Fruit fly (Drosophila melanogaster): ENCODE data around the gene Npl4.

Npl4 gene

dm6 chr3R:25631079-25631478, 6.6 kb upstream of the Npl4 start (continued):
- peak; percentile 77 for TF ChIP-seq Xbp1 (GFP tag; optimal IDR thresholded peaks at IDR 0.05)
- TF ChIP-seq Tbp (GFP tag; optimal IDR thresholded peaks at IDR 0.05) = no peak
- no peak for TF ChIP-seq wek (GFP tag; optimal IDR thresholded peaks at IDR 0.05)
- no peak for TF ChIP-seq Jarid2 (GFP tag; optimal IDR thresholded peaks at IDR 0.05)
- no peak for TF ChIP-seq TFAM (GFP tag; optimal IDR thresholded peaks at IDR 0.05)
- no peak for TF ChIP-seq BEAF-32 (GFP tag; optimal IDR thresholded peaks at IDR 0.05)
- no peak for TF ChIP-seq zen (tag; optimal IDR thresholded peaks at IDR 0.05)
- no peak for TF ChIP-seq Elba2 (GFP tag; optimal IDR thresholded peaks at IDR 0.05)
- peak; percentile 19 for TF ChIP-seq gcm2 (GFP tag; optimal IDR thresholded peaks at IDR 0.05)
- peak; percentile 25 for TF ChIP-seq fu2 (GFP tag; optimal IDR thresholded peaks at IDR 0.05)
- TF ChIP-seq Pdp1 (GFP tag; optimal IDR thresholded peaks at IDR 0.05) = peak; percentile 56 to 60
- TF ChIP-seq CG3995 (GFP tag; optimal IDR thresholded peaks at IDR 0.05) = no peak
- peak; percentile 48 for TF ChIP-seq run (tag; optimal IDR thresholded peaks at IDR 0.05)
- peak; percentile 2 to 41 for TF ChIP-seq chif (GFP tag; optimal IDR thresholded peaks at IDR 0.05)
- TF ChIP-seq Myb (GFP tag; optimal IDR thresholded peaks at IDR 0.05) = peak; percentile 46
- peak; percentile 63 for TF ChIP-seq CG15601 (tag; optimal IDR thresholded peaks at IDR 0.05)
- no peak for TF ChIP-seq ham (GFP tag; IDR thresholded peaks at IDR 0.05)
- peak; percentile 90 for TF ChIP-seq CG18599 (GFP tag; optimal IDR thresholded peaks at IDR 0.05)
- TF ChIP-seq CG17359 (tag; optimal IDR thresholded peaks at IDR 0.05) = peak; percentile 77
- TF ChIP-seq CG12104 (GFP tag; optimal IDR thresholded peaks at IDR 0.05) = peak; percentile 50
- no peak for TF ChIP-seq CG1832 (GFP tag; optimal IDR thresholded peaks at IDR 0.05)
- peak; percentile 35 for TF ChIP-seq Nf-YC (tag; optimal IDR thresholded peaks at IDR 0.05)
- no peak for TF ChIP-seq Drgx (GFP tag; IDR thresholded peaks at IDR 0.05)
- TF ChIP-seq HLHmδ (GFP tag; optimal IDR thresholded peaks at IDR 0.05) = no peak
- TF ChIP-seq Adf1 (GFP tag; IDR thresholded peaks at IDR 0.05) = peak; percentile 31; the same call in 1 of the 2 replicates
- no peak for TF ChIP-seq Deaf1 (tag; optimal IDR thresholded peaks at IDR 0.05)
- peak; percentile 56 for TF ChIP-seq crc (GFP tag; optimal IDR thresholded peaks at IDR 0.05)
- peak; percentile 23 for TF ChIP-seq Hey (tag; optimal IDR thresholded peaks at IDR 0.05)
- TF ChIP-seq Mad (GFP tag; optimal IDR thresholded peaks at IDR 0.05) = peak; percentile 25
- no peak for TF ChIP-seq CG2202 (tag; optimal IDR thresholded peaks at IDR 0.05)
- peak; percentile 83 for TF ChIP-seq vvl (GFP tag; IDR thresholded peaks at IDR 0.05)
- TF ChIP-seq CG10267 (tag; optimal IDR thresholded peaks at IDR 0.05) = peak; percentile 25
- TF ChIP-seq HLH3B (GFP tag; IDR thresholded peaks at IDR 0.05) = peak; percentile 73
- TF ChIP-seq CG12391 (tag; optimal IDR thresholded peaks at IDR 0.05) = peak; percentile 66
- TF ChIP-seq CG4854 (GFP tag; optimal IDR thresholded peaks at IDR 0.05) = no peak
- peak; percentile 87 for TF ChIP-seq lab (GFP tag; optimal IDR thresholded peaks at IDR 0.05)
- peak; percentile 70 for TF ChIP-seq CG16863 (GFP tag; optimal IDR thresholded peaks at IDR 0.05)
- peak; percentile 64; the same call in 2 of the 3 replicates for TF ChIP-seq Aef1 (GFP tag; IDR thresholded peaks at IDR 0.05)
- TF ChIP-seq ttk (GFP tag; IDR thresholded peaks at IDR 0.05) = peak; percentile 76
- TF ChIP-seq nerfin-2 (GFP tag; IDR thresholded peaks at IDR 0.05; ENCODE audit: partially characterized antibody) = no peak
- TF ChIP-seq CG3407 (GFP tag; optimal IDR thresholded peaks at IDR 0.05) = peak; percentile 47
- TF ChIP-seq abd-A (tag; optimal IDR thresholded peaks at IDR 0.05) = no peak
- no peak for TF ChIP-seq br (optimal IDR thresholded peaks at IDR 0.05)
- TF ChIP-seq CG8765 (GFP tag; IDR thresholded peaks at IDR 0.05) = peak; percentile 50; the same call in 1 of the 2 replicates
- no peak for TF ChIP-seq da (GFP tag; optimal IDR thresholded peaks at IDR 0.05)
- peak; percentile 80 for TF ChIP-seq slbo (GFP tag; IDR thresholded peaks at IDR 0.05)
- no peak for TF ChIP-seq gro (GFP tag; optimal IDR thresholded peaks at IDR 0.05)
- TF ChIP-seq schlank (tag; optimal IDR thresholded peaks at IDR 0.05) = peak; percentile 34
- TF ChIP-seq prd (optimal IDR thresholded peaks at IDR 0.05) = no peak
- peak; percentile 84 for TF ChIP-seq prd (GFP tag; IDR thresholded peaks at IDR 0.05)
- TF ChIP-seq Ada2b (GFP tag; IDR thresholded peaks at IDR 0.05) = peak; percentile 79
- no peak for TF ChIP-seq CG12299 (tag; optimal IDR thresholded peaks at IDR 0.05)
